Worm (Caenorhabditis elegans): Measurements from ENCODE around the gene cdr-3.

DNA sequence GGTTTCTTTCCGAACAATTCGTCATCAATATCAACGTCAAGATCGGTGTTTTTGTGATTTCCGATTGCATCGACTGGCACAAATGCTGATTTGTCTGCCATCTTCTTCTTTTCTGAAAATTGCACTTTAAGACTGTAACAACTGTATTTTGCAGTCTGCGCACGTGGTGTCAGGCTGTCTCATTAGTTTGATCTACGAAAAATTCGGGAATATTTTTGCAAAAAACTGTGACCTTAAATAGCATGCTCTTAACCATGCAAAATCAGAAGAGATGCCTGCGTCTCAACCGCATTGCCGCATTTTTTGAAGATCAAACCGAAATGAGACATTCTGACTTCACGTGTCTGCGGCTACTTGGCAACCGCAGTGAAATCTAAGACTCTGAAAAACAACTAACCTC is 15.8 kb downstream of the cdr-3 start, which contains the start of gene K01D12.7:
- no peak for TF ChIP-seq pax-1 (tag; optimal IDR thresholded peaks at IDR 0.05)
- no peak for TF ChIP-seq sox-4 (tag; optimal IDR thresholded peaks at IDR 0.05)
- no peak for TF ChIP-seq hlh-8 (tag; optimal IDR thresholded peaks at IDR 0.05)
- TF ChIP-seq tbx-2 (tag; optimal IDR thresholded peaks at IDR 0.05) = no peak
- TF ChIP-seq ceh-6 (GFP tag; optimal IDR thresholded peaks at IDR 0.05) = no peak
- no peak for TF ChIP-seq hlh-30 (tag; optimal IDR thresholded peaks at IDR 0.05; ENCODE audit: insufficient read depth)
- no peak for TF ChIP-seq ceh-19 (GFP tag; optimal IDR thresholded peaks at IDR 0.05)
- TF ChIP-seq fkh-10 (GFP tag; optimal IDR thresholded peaks at IDR 0.05) = no peak
- TF ChIP-seq sdc-2 (tag; optimal IDR thresholded peaks at IDR 0.05) = no peak
- no peak for TF ChIP-seq pag-3 (tag; optimal IDR thresholded peaks at IDR 0.05; ENCODE audit: borderline replicate concordance)
- no peak for TF ChIP-seq pha-4 (tag; optimal IDR thresholded peaks at IDR 0.05)
- TF ChIP-seq ama-1 (optimal IDR thresholded peaks at IDR 0.05) = no peak
- no peak for TF ChIP-seq unc-86 (tag; optimal IDR thresholded peaks at IDR 0.05)
